Worm (Caenorhabditis elegans): ENCODE results near the gene prp-19.

DNA sequence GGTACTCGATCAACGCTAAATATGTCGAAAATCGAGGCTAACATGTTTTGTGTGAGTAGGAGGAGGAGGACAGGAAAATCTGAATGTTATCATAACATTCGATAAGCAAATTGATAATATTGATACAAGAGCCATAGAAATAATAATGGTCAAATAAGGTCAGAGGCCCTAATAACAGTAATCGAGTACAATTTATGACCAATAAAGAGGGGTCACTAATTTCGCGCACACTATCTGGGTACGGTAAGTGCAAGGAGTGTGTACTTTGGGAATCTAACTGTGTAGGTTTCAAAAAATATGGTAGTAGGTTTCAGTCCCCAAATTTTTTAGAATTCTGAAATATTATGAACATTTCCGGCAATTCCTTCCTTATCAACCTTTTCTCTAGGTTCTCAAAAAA, 28.3 kb downstream of the prp-19 start:
- TF ChIP-seq lir-3 (tag; optimal IDR thresholded peaks at IDR 0.05; ENCODE audit: poor library complexity) (no peak), snpc-4 (tag; optimal IDR thresholded peaks at IDR 0.05) (no peak), snu-23 (GFP tag; optimal IDR thresholded peaks at IDR 0.05) (no peak), skn-1 (tag; optimal IDR thresholded peaks at IDR 0.05) (no peak), nhr-11 (tag; optimal IDR thresholded peaks at IDR 0.05) (no peak), unc-62 (GFP tag; optimal IDR thresholded peaks at IDR 0.05) (no peak), sptf-1 (tag; optimal IDR thresholded peaks at IDR 0.05) (no peak), ama-1 (optimal IDR thresholded peaks at IDR 0.05) (no peak), tlp-1 (tag; optimal IDR thresholded peaks at IDR 0.05) (no peak), hlh-17 (GFP tag; optimal IDR thresholded peaks at IDR 0.05; ENCODE audit: borderline replicate concordance) (no peak)

Measured in whole organism, L1 larva.